Fruit fly (Drosophila melanogaster) whole organism, pupa: ENCODE data around the gene CG33286.
A peak's percentile ranks its signal among the peaks of the same experiment; 100 is the strongest.

Source experiments
- CG10348 ChIP-seq: fragments of 200-800 bp; sonication (Bioruptor generic); IDR thresholded peaks from 2 replicates; pipeline ENCODE4 v1.3.6; 2022; ENCODE audit warnings: missing biosample characterization, missing genetic modification characterization
- CG12605 ChIP-seq: fragments of 200-800 bp; sonication (Bioruptor generic); IDR thresholded peaks from 2 replicates; pipeline ENCODE4 v1.3.6; 2022; ENCODE audit warnings: missing biosample characterization, missing genetic modification characterization
- CG13204 ChIP-seq: fragments of 200-800 bp; sonication (Bioruptor generic); optimal IDR thresholded peaks from 2 replicates; lab custom pipeline; 2018; ENCODE audit warnings: missing biosample characterization, mild to moderate bottlenecking, missing genetic modification characterization, moderate library complexity
- CG14655 ChIP-seq: fragments of 200-800 bp; sonication (Bioruptor generic); optimal IDR thresholded peaks from 3 replicates; lab custom pipeline; 2017; ENCODE audit warnings: mild to moderate bottlenecking, missing biosample characterization, missing genetic modification reagents, missing genetic modification characterization
- CG15710 ChIP-seq: fragments of 200-800 bp; sonication (Bioruptor generic); optimal IDR thresholded peaks from 2 replicates; lab custom pipeline; 2018; ENCODE audit warnings: missing biosample characterization, mild to moderate bottlenecking, missing genetic modification characterization, moderate library complexity
- CG17806 ChIP-seq: fragments of 200-800 bp; sonication (Bioruptor generic); optimal IDR thresholded peaks from 2 replicates; lab custom pipeline; 2018; ENCODE audit warnings: missing biosample characterization, mild to moderate bottlenecking, missing genetic modification characterization, moderate library complexity
- CG32121 ChIP-seq: fragments of 200-800 bp; sonication (Bioruptor generic); IDR thresholded peaks from 2 replicates; pipeline ENCODE4 v1.3.6; 2022; ENCODE audit warnings: missing biosample characterization, missing genetic modification characterization
- CG34367 ChIP-seq: fragments of 200-800 bp; sonication (Bioruptor generic); optimal IDR thresholded peaks from 2 replicates; lab custom pipeline; 2018; ENCODE audit warnings: missing biosample characterization, mild to moderate bottlenecking, missing genetic modification characterization
- CG4496 ChIP-seq: fragments of 200-800 bp; sonication (Bioruptor generic); IDR thresholded peaks from 3 replicates; pipeline ENCODE4 v1.3.6; 2022; ENCODE audit warnings: missing biosample characterization, missing genetic modification characterization
- CG8159 ChIP-seq: fragments of 200-800 bp; sonication (Bioruptor generic); optimal IDR thresholded peaks from 3 replicates; lab custom pipeline; 2018; ENCODE audit warnings: missing biosample characterization, mild to moderate bottlenecking, missing genetic modification characterization, moderate library complexity
- CG8301 ChIP-seq: fragments of 200-800 bp; sonication (Bioruptor generic); optimal IDR thresholded peaks from 2 replicates; lab custom pipeline; 2018; ENCODE audit warnings: missing biosample characterization, mild to moderate bottlenecking, missing genetic modification characterization
- CG9948 ChIP-seq: fragments of 200-800 bp; sonication (Bioruptor generic); optimal IDR thresholded peaks from 2 replicates; lab custom pipeline; 2018; ENCODE audit warnings: missing biosample characterization, mild to moderate bottlenecking, missing genetic modification characterization, moderate library complexity
- D1 ChIP-seq: fragments of 200-800 bp; sonication (Bioruptor generic); optimal IDR thresholded peaks from 2 replicates; lab custom pipeline; 2018; ENCODE audit warnings: missing biosample characterization, mild to moderate bottlenecking, missing genetic modification characterization, moderate library complexity
- EcR ChIP-seq: fragments of 200-800 bp; sonication (Bioruptor generic); optimal IDR thresholded peaks from 3 replicates; lab custom pipeline; 2019; ENCODE audit warnings: missing biosample characterization, missing genetic modification characterization, mild to moderate bottlenecking, moderate library complexity, missing genetic modification reagents
- Ets98B ChIP-seq: fragments of 200-800 bp; sonication (Bioruptor generic); IDR thresholded peaks from 2 replicates; pipeline ENCODE4 v1.3.6; 2022; ENCODE audit warnings: missing biosample characterization, missing genetic modification characterization
- Pif1A ChIP-seq: fragments of 200-800 bp; sonication (Bioruptor generic); optimal IDR thresholded peaks from 3 replicates; lab custom pipeline; 2016; ENCODE audit warnings: missing biosample characterization, missing genetic modification characterization
- Pif1B ChIP-seq: fragments of 200-800 bp; sonication (Bioruptor generic); optimal IDR thresholded peaks from 3 replicates; lab custom pipeline; 2016; ENCODE audit warnings: missing biosample characterization, missing genetic modification characterization
- Snoo ChIP-seq: fragments of 200-800 bp; sonication (Bioruptor generic); optimal IDR thresholded peaks from 3 replicates; lab custom pipeline; 2017; ENCODE audit warnings: missing biosample characterization, mild to moderate bottlenecking, missing genetic modification characterization, inconsistent platforms
- fd96Ca ChIP-seq: fragments of 200-800 bp; sonication (Bioruptor generic); IDR thresholded peaks from 3 replicates; pipeline ENCODE4 v1.3.6; 2022; ENCODE audit warnings: missing biosample characterization, missing genetic modification characterization
- gl ChIP-seq: fragments of 200-800 bp; sonication (Bioruptor generic); optimal IDR thresholded peaks from 2 replicates; lab custom pipeline; 2018; ENCODE audit warnings: missing biosample characterization, mild to moderate bottlenecking, missing genetic modification characterization
- rn ChIP-seq: fragments of 200-800 bp; sonication (Bioruptor generic); IDR thresholded peaks from 2 replicates; pipeline ENCODE4 v1.3.6; 2022; ENCODE audit warnings: missing biosample characterization, missing genetic modification characterization

CG33286 gene

DNA sequence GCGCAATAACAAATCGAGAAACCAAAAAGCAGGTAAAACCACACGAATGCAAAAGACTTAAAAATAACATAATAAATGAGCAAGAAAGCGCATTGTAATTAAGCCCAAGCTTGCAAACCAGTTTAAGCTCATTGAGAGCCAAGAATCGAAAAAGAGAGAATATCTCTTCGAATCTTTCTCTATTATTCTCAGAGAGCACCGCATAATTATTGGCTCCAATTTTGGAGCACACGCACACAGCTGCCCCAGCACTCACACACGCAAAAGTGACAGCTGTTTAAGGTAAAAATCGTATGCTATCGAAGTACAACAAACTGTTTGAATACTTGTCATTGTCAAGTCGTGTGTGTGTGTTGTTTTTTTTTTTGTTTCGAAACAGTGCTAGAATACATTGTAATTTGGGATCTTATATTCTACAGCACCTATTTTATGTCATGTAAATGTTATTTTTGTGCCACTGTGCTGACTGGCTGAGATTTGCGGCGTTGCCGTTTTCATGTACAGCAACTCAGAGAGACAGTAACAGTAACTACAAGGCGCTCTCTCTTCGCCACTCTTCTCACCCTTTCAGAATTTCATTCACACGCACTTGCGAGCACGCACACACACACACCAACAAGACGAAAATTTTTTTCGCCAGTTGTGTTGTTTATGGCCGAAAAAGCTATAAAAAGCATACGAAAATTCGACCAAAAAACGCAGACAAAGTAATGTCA, 35.1 kb upstream of the CG33286 start:
- TF ChIP-seq CG15710 (tag; lab: Kevin White, UChicago) = peak; percentile 52
- peak; percentile 36 for TF ChIP-seq CG34367 (tag; lab: Kevin White, UChicago)
- TF ChIP-seq D1 (tag; lab: Kevin White, UChicago) = peak; percentile 39
- peak; percentile 68 for TF ChIP-seq CG8159 (tag; lab: Kevin White, UChicago)
- TF ChIP-seq CG4496 = peak; percentile 88
- peak; percentile 66 for TF ChIP-seq CG17806 (tag; lab: Kevin White, UChicago)
- peak; percentile 89 for TF ChIP-seq fd96Ca (GFP tag; lab: Robert Waterston, UW)
- peak; percentile 77 for TF ChIP-seq CG12605 (GFP tag; lab: Robert Waterston, UW)
- peak; percentile 79 for TF ChIP-seq CG14655 (GFP tag; lab: Kevin White, UChicago)
- peak; percentile 61 for TF ChIP-seq CG9948
- TF ChIP-seq Ets98B = peak; percentile 83
- peak; percentile 7 for TF ChIP-seq EcR (GFP tag; lab: Kevin White, UChicago)
- peak; percentile 73 for TF ChIP-seq CG8301
- TF ChIP-seq Pif1B = peak; percentile 91
- peak; percentile 12 for TF ChIP-seq gl (tag; lab: Kevin White, UChicago)
- TF ChIP-seq rn (GFP tag; lab: Robert Waterston, UW) = peak; percentile 75
- peak; percentile 8 for TF ChIP-seq CG13204
- no peak for TF ChIP-seq CG10348 (GFP tag; lab: Robert Waterston, UW)
- TF ChIP-seq Snoo (tag; lab: Kevin White, UChicago) = peak; percentile 66
- TF ChIP-seq CG32121 = peak; percentile 63
- peak; percentile 90 for TF ChIP-seq Pif1A (GFP tag; lab: Kevin White, UChicago)

DNA sequence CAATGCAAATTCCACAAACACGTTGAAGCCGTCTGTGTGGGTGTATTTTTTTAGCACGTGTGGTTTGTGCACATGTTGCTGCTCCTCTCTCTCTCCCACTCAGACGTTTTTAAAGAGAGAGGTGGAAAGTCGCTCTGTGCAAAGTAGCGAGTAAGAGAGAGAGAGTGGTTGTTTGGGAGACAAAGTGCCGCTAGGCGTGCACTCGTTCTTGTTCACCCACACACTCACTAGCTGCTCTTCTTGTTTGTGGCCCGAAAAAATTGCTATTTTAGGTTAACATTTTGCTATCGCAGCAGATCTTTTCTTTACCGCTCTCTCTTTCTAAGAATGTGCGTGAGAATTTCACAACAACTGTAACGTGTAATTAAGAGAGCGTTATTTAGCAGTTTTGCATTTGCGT, 34.4 kb upstream of the CG33286 start:
- TF ChIP-seq Ets98B (peak; percentile 37; the same call in 1 of the 2 replicates), CG4496 (0 out of 3 replicates have a peak, but pooled peaks have one; percentile 7), Pif1A (GFP tag; lab: Kevin White, UChicago) (no peak), EcR (GFP tag; lab: Kevin White, UChicago) (peak; percentile 39), Pif1B (peak; percentile 25), CG12605 (GFP tag; lab: Robert Waterston, UW) (0 out of 2 replicates have a peak, but pooled peaks have one; percentile 56)

DNA sequence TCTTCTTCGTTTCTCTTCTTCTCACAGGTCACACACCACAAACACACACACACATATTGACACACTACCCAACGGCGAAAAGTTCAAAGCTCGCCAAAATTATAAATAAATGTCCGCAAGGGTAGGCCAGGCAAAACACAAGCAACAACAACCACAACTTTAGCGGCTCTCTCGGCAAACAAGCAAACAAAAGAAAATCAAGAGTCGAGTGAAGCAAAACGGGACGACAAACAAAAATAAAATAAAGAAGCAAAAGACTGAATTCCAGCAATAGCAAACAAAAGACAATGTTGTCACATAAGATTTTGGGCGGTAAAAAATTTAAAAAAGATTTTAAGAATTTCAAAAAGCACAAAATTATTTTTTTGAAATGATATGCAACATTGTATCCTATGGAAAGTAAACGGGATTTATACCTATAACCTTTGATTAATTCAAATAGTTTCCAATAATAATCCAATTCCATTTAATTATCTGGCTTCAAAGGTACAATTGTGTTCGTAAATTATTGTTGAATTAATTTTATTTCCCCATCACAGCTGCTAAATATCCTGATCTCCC, 33.8 kb upstream of the CG33286 start:
- TF ChIP-seq CG8159 (tag; lab: Kevin White, UChicago) (no peak), Pif1B (no peak), D1 (tag; lab: Kevin White, UChicago) (peak; percentile 24), EcR (GFP tag; lab: Kevin White, UChicago) (no peak), CG9948 (peak; percentile 13), rn (GFP tag; lab: Robert Waterston, UW) (no peak), CG32121 (no peak), CG10348 (GFP tag; lab: Robert Waterston, UW) (no peak)

DNA sequence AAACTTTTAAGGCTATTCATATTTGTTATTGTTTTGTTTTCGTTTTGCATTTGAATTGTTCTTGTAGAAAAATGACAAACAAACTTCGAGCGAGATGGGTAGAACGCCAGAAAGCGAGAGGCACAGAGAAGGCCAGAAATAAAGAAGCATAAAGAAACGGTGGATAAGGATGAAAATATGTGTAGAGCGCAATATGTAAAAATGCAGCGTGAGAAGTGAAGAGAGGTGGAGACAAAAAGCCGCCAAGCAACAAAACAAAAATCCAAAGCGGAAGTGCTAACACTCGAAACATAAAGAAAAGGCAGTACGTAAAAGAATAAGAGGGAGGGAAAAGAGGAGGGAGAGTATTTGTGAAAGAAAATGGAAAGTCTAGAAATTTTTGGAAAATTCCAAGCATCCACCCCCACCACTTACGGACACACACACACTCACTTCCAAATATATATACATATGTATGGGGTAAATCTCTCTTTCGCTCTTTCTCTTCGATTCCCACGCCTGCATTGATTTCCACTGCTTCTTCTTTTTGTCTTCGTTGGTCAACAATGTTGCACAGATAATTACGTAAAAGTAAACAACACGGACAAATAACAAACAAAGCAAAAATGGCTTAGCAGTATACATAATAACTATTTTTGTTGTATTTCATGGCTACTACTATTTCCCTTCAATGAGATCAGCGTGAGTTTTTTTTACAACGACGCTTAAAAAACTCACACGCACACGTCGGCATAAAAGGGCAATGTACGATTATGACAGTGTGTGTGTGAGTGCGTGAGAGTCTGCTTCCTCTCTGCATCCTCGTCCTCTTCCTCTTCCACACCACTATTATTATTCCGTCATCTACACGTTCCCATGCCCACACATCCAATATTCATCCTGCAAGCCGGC, 33.1 kb upstream of the CG33286 start:
- TF ChIP-seq D1 (tag; lab: Kevin White, UChicago) (peak; percentile 19), EcR (GFP tag; lab: Kevin White, UChicago) (peak; percentile 98), CG12605 (GFP tag; lab: Robert Waterston, UW) (no peak)

dm6 chr3L:20999639-21000038, 25.1 kb upstream of the CG33286 start:
- no peak for TF ChIP-seq CG10348 (GFP tag; lab: Robert Waterston, UW)
- no peak for TF ChIP-seq CG12605 (GFP tag; lab: Robert Waterston, UW)
- TF ChIP-seq rn (GFP tag; lab: Robert Waterston, UW) = no peak
- TF ChIP-seq CG17806 (tag; lab: Kevin White, UChicago) = no peak
- no peak for TF ChIP-seq CG8301
- TF ChIP-seq Ets98B = no peak
- no peak for TF ChIP-seq Pif1B
- TF ChIP-seq CG4496 = no peak
- TF ChIP-seq EcR (GFP tag; lab: Kevin White, UChicago) = no peak
- TF ChIP-seq CG13204 = no peak
- no peak for TF ChIP-seq Pif1A (GFP tag; lab: Kevin White, UChicago)
- no peak for TF ChIP-seq CG32121
- TF ChIP-seq CG15710 (tag; lab: Kevin White, UChicago) = no peak
- TF ChIP-seq fd96Ca (GFP tag; lab: Robert Waterston, UW) = no peak
- TF ChIP-seq CG9948 = no peak
- no peak for TF ChIP-seq CG14655 (GFP tag; lab: Kevin White, UChicago)
- no peak for TF ChIP-seq D1 (tag; lab: Kevin White, UChicago)
- no peak for TF ChIP-seq Snoo (tag; lab: Kevin White, UChicago)
- no peak for TF ChIP-seq CG8159 (tag; lab: Kevin White, UChicago)
- no peak for TF ChIP-seq CG34367 (tag; lab: Kevin White, UChicago)
- TF ChIP-seq, all 21 proteins: peak for 0
